Worm (Caenorhabditis elegans): Measurements from ENCODE around the gene hsp-17.

ce11 chrV:8383716-8384115 lies 2.0 kb downstream of the hsp-17 start, which contains the start of gene F52E1.14:
- TF ChIP-seq snpc-4 (tag; optimal IDR thresholded peaks at IDR 0.05) (no peak), jun-1 (tag; optimal IDR thresholded peaks at IDR 0.05) (no peak), nhr-77 (tag; optimal IDR thresholded peaks at IDR 0.05) (no peak), ama-1 (optimal IDR thresholded peaks at IDR 0.05) (no peak), elt-2 (tag; optimal IDR thresholded peaks at IDR 0.05) (peak; percentile 94), zag-1 (tag; optimal IDR thresholded peaks at IDR 0.05) (no peak), ztf-4 (tag; optimal IDR thresholded peaks at IDR 0.05) (no peak), tbx-2 (tag; optimal IDR thresholded peaks at IDR 0.05) (no peak), nhr-12 (tag; optimal IDR thresholded peaks at IDR 0.05) (no peak), skn-1 (tag; optimal IDR thresholded peaks at IDR 0.05) (no peak)
